Fruit fly (Drosophila melanogaster) whole organism, prepupa: Measurements from ENCODE around the gene CG3434.

Source experiments
- Blimp-1 ChIP-seq: fragments of 200-800 bp; sonication (Bioruptor generic); optimal IDR thresholded peaks from 3 replicates; lab custom pipeline; 2017; ENCODE audit warnings: missing biosample characterization, missing genetic modification characterization, mild to moderate bottlenecking, moderate library complexity, missing genetic modification reagents
- CG10669 ChIP-seq: fragments of 200-800 bp; sonication (Bioruptor generic); optimal IDR thresholded peaks from 3 replicates; lab custom pipeline; 2018; ENCODE audit warnings: missing biosample characterization, mild to moderate bottlenecking, missing genetic modification characterization, moderate library complexity
- CG11294 ChIP-seq: fragments of 200-800 bp; sonication (Bioruptor generic); IDR thresholded peaks from 2 replicates; pipeline ENCODE4 v1.3.6; 2022; ENCODE audit warnings: missing biosample characterization, missing genetic modification characterization
- CG11762 ChIP-seq: fragments of 200-800 bp; sonication (Bioruptor generic); optimal IDR thresholded peaks from 3 replicates; lab custom pipeline; 2016; ENCODE audit warnings: missing biosample characterization, missing genetic modification characterization; ENCODE audit not compliant: insufficient read depth
- CG11902 ChIP-seq: fragments of 200-800 bp; sonication (Bioruptor generic); optimal IDR thresholded peaks from 3 replicates; lab custom pipeline; 2016; ENCODE audit warnings: missing biosample characterization, missing genetic modification characterization
- CG15336 ChIP-seq: fragments of 200-800 bp; sonication (Bioruptor generic); IDR thresholded peaks from 2 replicates; pipeline ENCODE4 v1.3.6; 2022; ENCODE audit warnings: missing biosample characterization, missing genetic modification characterization
- CG1621 ChIP-seq: fragments of 200-800 bp; sonication (Bioruptor generic); optimal IDR thresholded peaks from 3 replicates; lab custom pipeline; 2018; ENCODE audit warnings: missing biosample characterization, mild to moderate bottlenecking, missing genetic modification characterization
- CG16779 ChIP-seq: fragments of 200-800 bp; sonication (Bioruptor generic); optimal IDR thresholded peaks from 3 replicates; lab custom pipeline; 2017; ENCODE audit warnings: missing biosample characterization, mild to moderate bottlenecking, missing genetic modification characterization
- CG3032 ChIP-seq: fragments of 200-800 bp; optimal IDR thresholded peaks from 2 replicates; lab custom pipeline; 2019; ENCODE audit warnings: missing biosample characterization, mild to moderate bottlenecking, missing genetic modification characterization, moderate library complexity
- CG31627 ChIP-seq: fragments of 200-800 bp; sonication (Bioruptor generic); optimal IDR thresholded peaks from 3 replicates; lab custom pipeline; 2016; ENCODE audit warnings: missing biosample characterization, missing genetic modification characterization
- CG32006 ChIP-seq: fragments of 200-800 bp; sonication (Bioruptor generic); optimal IDR thresholded peaks from 3 replicates; lab custom pipeline; 2017; ENCODE audit warnings: missing biosample characterization, mild to moderate bottlenecking, missing genetic modification characterization
- CG34406 ChIP-seq: fragments of 200-800 bp; sonication (Bioruptor generic); optimal IDR thresholded peaks from 3 replicates; lab custom pipeline; 2016; ENCODE audit warnings: missing biosample characterization, missing genetic modification characterization
- CG3919 ChIP-seq: fragments of 200-800 bp; sonication (Bioruptor generic); optimal IDR thresholded peaks from 3 replicates; lab custom pipeline; 2016; ENCODE audit warnings: missing biosample characterization, missing genetic modification characterization
- CG6163 ChIP-seq: fragments of 200-800 bp; sonication (Bioruptor generic); IDR thresholded peaks from 3 replicates; pipeline ENCODE4 v1.3.6; 2022; ENCODE audit warnings: missing biosample characterization, missing genetic modification characterization
- CG6792 ChIP-seq: fragments of 200-800 bp; sonication (Bioruptor generic); optimal IDR thresholded peaks from 3 replicates; lab custom pipeline; 2016; ENCODE audit warnings: missing biosample characterization, missing genetic modification characterization
- CG6808 ChIP-seq: fragments of 200-800 bp; sonication (Bioruptor generic); optimal IDR thresholded peaks from 3 replicates; lab custom pipeline; 2017; ENCODE audit warnings: missing biosample characterization, missing genetic modification characterization, mild to moderate bottlenecking, moderate library complexity, missing genetic modification reagents
- CG6854 ChIP-seq: fragments of 200-800 bp; sonication (Bioruptor generic); optimal IDR thresholded peaks from 2 replicates; lab custom pipeline; 2017; ENCODE audit warnings: missing biosample characterization, mild to moderate bottlenecking, missing genetic modification characterization
- CG8632 ChIP-seq: fragments of 200-800 bp; sonication (Bioruptor generic); optimal IDR thresholded peaks from 3 replicates; lab custom pipeline; 2016; ENCODE audit warnings: missing biosample characterization, missing genetic modification characterization
- Eip75B ChIP-seq: fragments of 200-800 bp; sonication (Bioruptor generic); optimal IDR thresholded peaks from 3 replicates; lab custom pipeline; 2016; ENCODE audit warnings: missing biosample characterization, missing genetic modification characterization
- Eip78C ChIP-seq: fragments of 200-800 bp; sonication (Bioruptor generic); peaks from one replicate; lab custom pipeline; 2016; ENCODE audit warnings: missing biosample characterization, missing genetic modification characterization
- Eip93F ChIP-seq: fragments of 200-800 bp; sonication (Bioruptor generic); optimal IDR thresholded peaks from 2 replicates; lab custom pipeline; 2016; ENCODE audit warnings: missing biosample characterization, mild to moderate bottlenecking, missing genetic modification characterization
- Ets96B ChIP-seq: fragments of 200-800 bp; optimal IDR thresholded peaks from 2 replicates; lab custom pipeline; 2019; ENCODE audit warnings: missing biosample characterization, mild to moderate bottlenecking, missing genetic modification characterization, moderate library complexity
- Hr38 ChIP-seq: sonication (Bioruptor generic); optimal IDR thresholded peaks from 2 replicates; lab custom pipeline; 2016; ENCODE audit warnings: missing biosample characterization, missing genetic modification characterization
- Hr4 ChIP-seq: fragments of 200-800 bp; sonication (Bioruptor generic); optimal IDR thresholded peaks from 3 replicates; lab custom pipeline; 2016; ENCODE audit warnings: missing biosample characterization, missing genetic modification characterization
- Lpt ChIP-seq: fragments of 200-800 bp; sonication (Bioruptor generic); optimal IDR thresholded peaks from 3 replicates; lab custom pipeline; 2016; ENCODE audit warnings: missing biosample characterization, missing genetic modification characterization
- OdsH ChIP-seq: fragments of 200-800 bp; sonication (Bioruptor generic); optimal IDR thresholded peaks from 3 replicates; lab custom pipeline; 2016; ENCODE audit warnings: missing biosample characterization, missing genetic modification characterization
- Smox ChIP-seq: fragments of 200-800 bp; sonication (Bioruptor generic); optimal IDR thresholded peaks from 3 replicates; lab custom pipeline; 2016; ENCODE audit warnings: missing biosample characterization, missing genetic modification characterization
- Sox14 ChIP-seq: fragments of 200-800 bp; sonication (Bioruptor generic); optimal IDR thresholded peaks from 3 replicates; lab custom pipeline; 2016; ENCODE audit warnings: missing biosample characterization, missing genetic modification characterization
- Sox15 ChIP-seq: fragments of 200-800 bp; sonication (Bioruptor generic); optimal IDR thresholded peaks from 3 replicates; lab custom pipeline; 2016; ENCODE audit warnings: missing biosample characterization, missing genetic modification characterization
- achi ChIP-seq: fragments of 200-800 bp; sonication (Bioruptor generic); optimal IDR thresholded peaks from 3 replicates; lab custom pipeline; 2016; ENCODE audit warnings: missing biosample characterization, missing genetic modification characterization
- acj6 ChIP-seq: fragments of 200-800 bp; sonication (Bioruptor generic); optimal IDR thresholded peaks from 3 replicates; lab custom pipeline; 2016; ENCODE audit warnings: missing biosample characterization, missing genetic modification characterization
- cyc ChIP-seq: fragments of 200-800 bp; sonication (Bioruptor generic); optimal IDR thresholded peaks from 3 replicates; lab custom pipeline; 2016; ENCODE audit warnings: missing biosample characterization, missing genetic modification characterization
- dac ChIP-seq: fragments of 200-800 bp; sonication (Bioruptor generic); optimal IDR thresholded peaks from 2 replicates; lab custom pipeline; 2017; ENCODE audit warnings: missing biosample characterization, mild to moderate bottlenecking, missing genetic modification characterization
- dsx ChIP-seq: fragments of 200-800 bp; optimal IDR thresholded peaks from 3 replicates; lab custom pipeline; 2019; ENCODE audit warnings: missing biosample characterization, mild to moderate bottlenecking, missing genetic modification characterization, moderate library complexity; ENCODE audit not compliant: poor library complexity, severe bottlenecking
- fd85E ChIP-seq: fragments of 200-800 bp; sonication (Bioruptor generic); optimal IDR thresholded peaks from 3 replicates; lab custom pipeline; 2016; ENCODE audit warnings: missing biosample characterization, missing genetic modification characterization
- fkh ChIP-seq: fragments of 200-800 bp; sonication (Bioruptor generic); optimal IDR thresholded peaks from 3 replicates; lab custom pipeline; 2017; ENCODE audit warnings: missing biosample characterization, mild to moderate bottlenecking, missing genetic modification characterization, moderate library complexity
- net ChIP-seq: fragments of 200-800 bp; sonication (Bioruptor generic); optimal IDR thresholded peaks from 3 replicates; lab custom pipeline; 2016; ENCODE audit warnings: missing biosample characterization, missing genetic modification characterization
- pdm3 ChIP-seq: fragments of 200-800 bp; sonication (Bioruptor generic); optimal IDR thresholded peaks from 3 replicates; lab custom pipeline; 2016; ENCODE audit warnings: missing biosample characterization, missing genetic modification characterization
- salr ChIP-seq, 2 experiments: fragments of 200-800 bp; sonication (Bioruptor generic); optimal IDR thresholded peaks; 3 replicates each; lab custom pipeline; 2016 to 2018; ENCODE audit warnings: missing biosample characterization in 2 of 2, missing genetic modification characterization in 2 of 2, mild to moderate bottlenecking in 1 of 2
- spab ChIP-seq: fragments of 200-800 bp; sonication (Bioruptor generic); optimal IDR thresholded peaks from 2 replicates; lab custom pipeline; 2017; ENCODE audit warnings: missing biosample characterization, mild to moderate bottlenecking, missing genetic modification characterization, missing genetic modification reagents
- ss ChIP-seq, 2 experiments: fragments of 200-800 bp; sonication (Bioruptor generic); optimal IDR thresholded peaks; 2 replicates in 1 of 2; 3 replicates in 1 of 2; lab custom pipeline; 2017 to 2018; ENCODE audit warnings: mild to moderate bottlenecking in 2 of 2, missing biosample characterization in 2 of 2, missing genetic modification characterization in 2 of 2, moderate library complexity in 1 of 2
- svp ChIP-seq: fragments of 200-800 bp; sonication (Bioruptor generic); peaks from one replicate; lab custom pipeline; 2016; ENCODE audit warnings: missing biosample characterization, missing genetic modification characterization
- topi ChIP-seq: fragments of 200-800 bp; sonication (Bioruptor generic); optimal IDR thresholded peaks from 3 replicates; lab custom pipeline; 2016; ENCODE audit warnings: missing biosample characterization, missing genetic modification characterization

The CG3434 gene

dm6 chr3L:9429665-9430607 lies 30.7 kb downstream of the CG3434 start, which contains the start of the genes RpS17 and MTF-1 (continued):
- TF ChIP-seq Eip78C (peak; percentile 75), Sox15 (GFP tag; lab: Kevin White, UChicago) (no peak), CG32006 (no peak), topi (GFP tag; lab: Kevin White, UChicago) (peak; percentile 54), salr (GFP tag; optimal IDR thresholded peaks at IDR 0.05; lab: Kevin White, UChicago) (peak in 1 of 2 experiments; percentile 56), Lpt (no peak), CG31627 (GFP tag; lab: Kevin White, UChicago) (peak; percentile 35), svp (peak; percentile 77), CG11902 (no peak), OdsH (GFP tag; lab: Kevin White, UChicago) (peak; percentile 34), achi (peak; percentile 48), cyc (GFP tag; lab: Kevin White, UChicago) (peak; percentile 40), pdm3 (GFP tag; lab: Kevin White, UChicago) (peak; percentile 40), CG8632 (GFP tag; lab: Kevin White, UChicago) (peak; percentile 18), fd85E (GFP tag; lab: Kevin White, UChicago) (no peak), Smox (GFP tag; lab: Kevin White, UChicago) (peak; percentile 54), Sox14 (peak; percentile 24), CG16779 (tag; lab: Kevin White, UChicago) (peak; percentile 28), CG11762 (GFP tag; lab: Kevin White, UChicago) (no peak), dsx (GFP tag; lab: Kevin White, UChicago) (peak; percentile 11), CG15336 (GFP tag; lab: Robert Waterston, UW) (0 out of 2 replicates have a peak, but pooled peaks have one; percentile 26), CG3032 (tag; lab: Kevin White, UChicago) (no peak), Hr38 (GFP tag; lab: Kevin White, UChicago) (no peak), acj6 (GFP tag; lab: Kevin White, UChicago) (peak; percentile 55), net (GFP tag; lab: Kevin White, UChicago) (peak; percentile 47), CG6854 (GFP tag; lab: Kevin White, UChicago) (peak; percentile 82), Hr4 (no peak), CG6808 (GFP tag; lab: Kevin White, UChicago) (peak; percentile 32), CG11294 (GFP tag; lab: Robert Waterston, UW) (no peak)
- TF ChIP-seq, all 60 proteins: peak for 39

- peak; percentile 99 for TF ChIP-seq CG3919
- peak; percentile 87 for TF ChIP-seq fkh
- peak; percentile 83 to 96 for TF ChIP-seq ss (GFP tag; optimal IDR thresholded peaks at IDR 0.05; lab: Kevin White, UChicago)
- peak; percentile 99 for TF ChIP-seq Hr4
- TF ChIP-seq salr (GFP tag; optimal IDR thresholded peaks at IDR 0.05; lab: Kevin White, UChicago) = peak; percentile 96 to 99
- TF ChIP-seq CG32006 = peak; percentile 99
- peak; percentile 99 for TF ChIP-seq pdm3 (GFP tag; lab: Kevin White, UChicago)
- peak; percentile 98 for TF ChIP-seq CG8632 (GFP tag; lab: Kevin White, UChicago)
- peak; percentile 100 for TF ChIP-seq Sox14
- peak; percentile 97 for TF ChIP-seq Ets96B (tag; lab: Kevin White, UChicago)
- peak; percentile 98 for TF ChIP-seq Eip75B (GFP tag; lab: Kevin White, UChicago)
- TF ChIP-seq CG6163 = peak; percentile 99
- peak; percentile 97 for TF ChIP-seq achi
- peak; percentile 98 for TF ChIP-seq CG6792 (GFP tag; lab: Kevin White, UChicago)
- TF ChIP-seq CG31627 (GFP tag; lab: Kevin White, UChicago) = peak; percentile 100
- TF ChIP-seq Smox (GFP tag; lab: Kevin White, UChicago) = peak; percentile 99
- TF ChIP-seq CG6808 (GFP tag; lab: Kevin White, UChicago) = peak; percentile 93
- TF ChIP-seq dsx (GFP tag; lab: Kevin White, UChicago) = peak; percentile 93
- peak; percentile 99 for TF ChIP-seq CG11902
- peak; percentile 94 for TF ChIP-seq CG6854 (GFP tag; lab: Kevin White, UChicago)
- peak; percentile 95 for TF ChIP-seq spab (GFP tag; lab: Kevin White, UChicago)
- peak; percentile 95 for TF ChIP-seq Blimp-1 (GFP tag; lab: Kevin White, UChicago)
- peak; percentile 97 for TF ChIP-seq CG11762 (GFP tag; lab: Kevin White, UChicago)
- TF ChIP-seq Eip93F = peak; percentile 95
- peak; percentile 98 for TF ChIP-seq dac (GFP tag; lab: Kevin White, UChicago)
- peak; percentile 95 for TF ChIP-seq fd85E (GFP tag; lab: Kevin White, UChicago)
- TF ChIP-seq CG16779 (tag; lab: Kevin White, UChicago) = peak; percentile 94
- peak; percentile 98 for TF ChIP-seq CG34406 (GFP tag; lab: Kevin White, UChicago)
- peak; percentile 96 for TF ChIP-seq CG10669 (GFP tag; lab: Kevin White, UChicago)
- peak; percentile 97 for TF ChIP-seq CG1621 (tag; lab: Kevin White, UChicago)
Observed at dm6 chr3L:9426656-9427294, 33.8 kb downstream of the CG3434 start, which contains the start of the genes Atat and Shc. TSS of gene Atat (minus strand) at chr3L:9426758. TSS of gene Shc (plus strand) at chr3L:9427010.
